Worm (Caenorhabditis elegans): ENCODE data around the gene T16A1.4.

Gene T16A1.4

ce11 chrII:2081257-2081656 lies at the start of gene T16A1.4:
Gene T16A1.4, plus strand, starts transcription at chrII:2081557.
- TF ChIP-seq D2030.7 (GFP tag; IDR thresholded peaks at IDR 0.05): no peak
- no peak for TF ChIP-seq ztf-25 (GFP tag; IDR thresholded peaks at IDR 0.05)
- TF ChIP-seq dpff-1 (tag; optimal IDR thresholded peaks at IDR 0.05): no peak
- no peak for TF ChIP-seq attf-3 (GFP tag; conservative IDR thresholded peaks at IDR 0.05)
- TF ChIP-seq Y79H2A.3 (GFP tag; conservative IDR thresholded peaks at IDR 0.05): no peak
- TF ChIP-seq chd-7 (tag; optimal IDR thresholded peaks at IDR 0.05): no peak
- no peak for TF ChIP-seq tbp1 (GFP tag; optimal IDR thresholded peaks at IDR 0.05)

- TF ChIP-seq madf-6 (GFP tag; IDR thresholded peaks at IDR 0.05) (peak; percentile 42; the same call in 1 of the 2 replicates), D2030.7 (GFP tag; IDR thresholded peaks at IDR 0.05) (peak; percentile 40; the same call in 1 of the 2 replicates), lsl-1 (GFP tag; optimal IDR thresholded peaks at IDR 0.05) (peak; percentile 82), aptf-2 (GFP tag; conservative IDR thresholded peaks at IDR 0.05) (no peak)
Observed at ce11 chrII:2031852-2032251, 49.5 kb upstream of the T16A1.4 start, which contains the start of gene bath-5. Gene bath-5, minus strand, starts transcription at chrII:2031952.

- TF ChIP-seq madf-6 (GFP tag; IDR thresholded peaks at IDR 0.05) (0 out of 2 replicates have a peak, but pooled peaks have one; percentile 1), efl-1 (GFP tag; optimal IDR thresholded peaks at IDR 0.05) (peak; percentile 48), mcd-1 (GFP tag; IDR thresholded peaks at IDR 0.05) (peak; percentile 57)
Observed at ce11 chrII:2032282-2032681, 49.1 kb upstream of the T16A1.4 start, which contains the start of gene btb-4. Gene btb-4, plus strand, starts transcription at chrII:2032316.

- TF ChIP-seq snpc-3.4 (tag; optimal IDR thresholded peaks at IDR 0.05): no peak
- TF ChIP-seq lsl-1 (GFP tag; optimal IDR thresholded peaks at IDR 0.05): peak; percentile 18
- TF ChIP-seq ztf-22 (GFP tag; optimal IDR thresholded peaks at IDR 0.05): no peak
- TF ChIP-seq B0336.3 (GFP tag; IDR thresholded peaks at IDR 0.05): no peak
- TF ChIP-seq Y67H2A.10 (GFP tag; conservative IDR thresholded peaks at IDR 0.05): no peak
Observed at ce11 chrII:2033286-2033685, 48.1 kb upstream of the T16A1.4 start, which contains the start of gene F59H6.14. Gene F59H6.14, plus strand, starts transcription at chrII:2033586.

- TF ChIP-seq lsl-1 (GFP tag; optimal IDR thresholded peaks at IDR 0.05) (peak; percentile 54), athp-1 (tag; optimal IDR thresholded peaks at IDR 0.05) (no peak)
Observed at ce11 chrII:2039288-2039687, 42.1 kb upstream of the T16A1.4 start, which contains the start of gene bath-19. Gene bath-19, minus strand, starts transcription at chrII:2039388.

- TF ChIP-seq nhr-90 (tag; optimal IDR thresholded peaks at IDR 0.05): no peak
- TF ChIP-seq lsl-1 (GFP tag; optimal IDR thresholded peaks at IDR 0.05): peak; percentile 31
Observed at ce11 chrII:2042447-2042846, 38.9 kb upstream of the T16A1.4 start, which contains the start of gene bath-20. Gene bath-20, minus strand, starts transcription at chrII:2042547.

ce11 chrII:2045505-2045904 lies 35.9 kb upstream of the T16A1.4 start, which contains the start of gene bath-24:
Gene bath-24, minus strand, starts transcription at chrII:2045605.
- TF ChIP-seq ztf-3 (GFP tag; optimal IDR thresholded peaks at IDR 0.05): no peak
- TF ChIP-seq hsf-1 (GFP tag; IDR thresholded peaks at IDR 0.05): no peak
- no peak for TF ChIP-seq madf-10 (tag; optimal IDR thresholded peaks at IDR 0.05)
- no peak for TF ChIP-seq tlf-1 (GFP tag; optimal IDR thresholded peaks at IDR 0.05)
- no peak for TF ChIP-seq K12H6.12 (tag; optimal IDR thresholded peaks at IDR 0.05)
- TF ChIP-seq lsl-1 (GFP tag; optimal IDR thresholded peaks at IDR 0.05): peak; percentile 65
- TF ChIP-seq efl-1 (GFP tag; optimal IDR thresholded peaks at IDR 0.05): no peak

- TF ChIP-seq zfh-2 (GFP tag; conservative IDR thresholded peaks at IDR 0.05): 0 out of 2 replicates have a peak, but pooled peaks have one; percentile 7
Observed at ce11 chrII:2046556-2046955, 34.8 kb upstream of the T16A1.4 start, which contains the start of gene math-1. Gene math-1, minus strand, starts transcription at chrII:2046656.
